Fruit fly (Drosophila melanogaster) whole organism, pupa: ENCODE data around the gene tay.

Experiments used
- CG10348 ChIP-seq: fragments of 200-800 bp; sonication (Bioruptor generic); IDR thresholded peaks from 2 replicates; pipeline ENCODE4 v1.3.6; 2022; ENCODE audit warnings: missing biosample characterization, missing genetic modification characterization
- CG12605 ChIP-seq: fragments of 200-800 bp; sonication (Bioruptor generic); IDR thresholded peaks from 2 replicates; pipeline ENCODE4 v1.3.6; 2022; ENCODE audit warnings: missing biosample characterization, missing genetic modification characterization
- CG13204 ChIP-seq: fragments of 200-800 bp; sonication (Bioruptor generic); optimal IDR thresholded peaks from 2 replicates; lab custom pipeline; 2018; ENCODE audit warnings: missing biosample characterization, mild to moderate bottlenecking, missing genetic modification characterization, moderate library complexity
- CG14655 ChIP-seq: fragments of 200-800 bp; sonication (Bioruptor generic); optimal IDR thresholded peaks from 3 replicates; lab custom pipeline; 2017; ENCODE audit warnings: mild to moderate bottlenecking, missing biosample characterization, missing genetic modification reagents, missing genetic modification characterization
- CG15710 ChIP-seq: fragments of 200-800 bp; sonication (Bioruptor generic); optimal IDR thresholded peaks from 2 replicates; lab custom pipeline; 2018; ENCODE audit warnings: missing biosample characterization, mild to moderate bottlenecking, missing genetic modification characterization, moderate library complexity
- CG17806 ChIP-seq: fragments of 200-800 bp; sonication (Bioruptor generic); optimal IDR thresholded peaks from 2 replicates; lab custom pipeline; 2018; ENCODE audit warnings: missing biosample characterization, mild to moderate bottlenecking, missing genetic modification characterization, moderate library complexity
- CG32121 ChIP-seq: fragments of 200-800 bp; sonication (Bioruptor generic); IDR thresholded peaks from 2 replicates; pipeline ENCODE4 v1.3.6; 2022; ENCODE audit warnings: missing biosample characterization, missing genetic modification characterization
- CG34367 ChIP-seq: fragments of 200-800 bp; sonication (Bioruptor generic); optimal IDR thresholded peaks from 2 replicates; lab custom pipeline; 2018; ENCODE audit warnings: missing biosample characterization, mild to moderate bottlenecking, missing genetic modification characterization
- CG4496 ChIP-seq: fragments of 200-800 bp; sonication (Bioruptor generic); IDR thresholded peaks from 3 replicates; pipeline ENCODE4 v1.3.6; 2022; ENCODE audit warnings: missing biosample characterization, missing genetic modification characterization
- CG8159 ChIP-seq: fragments of 200-800 bp; sonication (Bioruptor generic); optimal IDR thresholded peaks from 3 replicates; lab custom pipeline; 2018; ENCODE audit warnings: missing biosample characterization, mild to moderate bottlenecking, missing genetic modification characterization, moderate library complexity
- CG8301 ChIP-seq: fragments of 200-800 bp; sonication (Bioruptor generic); optimal IDR thresholded peaks from 2 replicates; lab custom pipeline; 2018; ENCODE audit warnings: missing biosample characterization, mild to moderate bottlenecking, missing genetic modification characterization
- CG9948 ChIP-seq: fragments of 200-800 bp; sonication (Bioruptor generic); optimal IDR thresholded peaks from 2 replicates; lab custom pipeline; 2018; ENCODE audit warnings: missing biosample characterization, mild to moderate bottlenecking, missing genetic modification characterization, moderate library complexity
- D1 ChIP-seq: fragments of 200-800 bp; sonication (Bioruptor generic); optimal IDR thresholded peaks from 2 replicates; lab custom pipeline; 2018; ENCODE audit warnings: missing biosample characterization, mild to moderate bottlenecking, missing genetic modification characterization, moderate library complexity
- EcR ChIP-seq: fragments of 200-800 bp; sonication (Bioruptor generic); optimal IDR thresholded peaks from 3 replicates; lab custom pipeline; 2019; ENCODE audit warnings: missing biosample characterization, missing genetic modification characterization, mild to moderate bottlenecking, moderate library complexity, missing genetic modification reagents
- Ets98B ChIP-seq: fragments of 200-800 bp; sonication (Bioruptor generic); IDR thresholded peaks from 2 replicates; pipeline ENCODE4 v1.3.6; 2022; ENCODE audit warnings: missing biosample characterization, missing genetic modification characterization
- Pif1A ChIP-seq: fragments of 200-800 bp; sonication (Bioruptor generic); optimal IDR thresholded peaks from 3 replicates; lab custom pipeline; 2016; ENCODE audit warnings: missing biosample characterization, missing genetic modification characterization
- Pif1B ChIP-seq: fragments of 200-800 bp; sonication (Bioruptor generic); optimal IDR thresholded peaks from 3 replicates; lab custom pipeline; 2016; ENCODE audit warnings: missing biosample characterization, missing genetic modification characterization
- Snoo ChIP-seq: fragments of 200-800 bp; sonication (Bioruptor generic); optimal IDR thresholded peaks from 3 replicates; lab custom pipeline; 2017; ENCODE audit warnings: missing biosample characterization, mild to moderate bottlenecking, missing genetic modification characterization, inconsistent platforms
- fd96Ca ChIP-seq: fragments of 200-800 bp; sonication (Bioruptor generic); IDR thresholded peaks from 3 replicates; pipeline ENCODE4 v1.3.6; 2022; ENCODE audit warnings: missing biosample characterization, missing genetic modification characterization
- gl ChIP-seq: fragments of 200-800 bp; sonication (Bioruptor generic); optimal IDR thresholded peaks from 2 replicates; lab custom pipeline; 2018; ENCODE audit warnings: missing biosample characterization, mild to moderate bottlenecking, missing genetic modification characterization
- rn ChIP-seq: fragments of 200-800 bp; sonication (Bioruptor generic); IDR thresholded peaks from 2 replicates; pipeline ENCODE4 v1.3.6; 2022; ENCODE audit warnings: missing biosample characterization, missing genetic modification characterization

tay gene

DNA sequence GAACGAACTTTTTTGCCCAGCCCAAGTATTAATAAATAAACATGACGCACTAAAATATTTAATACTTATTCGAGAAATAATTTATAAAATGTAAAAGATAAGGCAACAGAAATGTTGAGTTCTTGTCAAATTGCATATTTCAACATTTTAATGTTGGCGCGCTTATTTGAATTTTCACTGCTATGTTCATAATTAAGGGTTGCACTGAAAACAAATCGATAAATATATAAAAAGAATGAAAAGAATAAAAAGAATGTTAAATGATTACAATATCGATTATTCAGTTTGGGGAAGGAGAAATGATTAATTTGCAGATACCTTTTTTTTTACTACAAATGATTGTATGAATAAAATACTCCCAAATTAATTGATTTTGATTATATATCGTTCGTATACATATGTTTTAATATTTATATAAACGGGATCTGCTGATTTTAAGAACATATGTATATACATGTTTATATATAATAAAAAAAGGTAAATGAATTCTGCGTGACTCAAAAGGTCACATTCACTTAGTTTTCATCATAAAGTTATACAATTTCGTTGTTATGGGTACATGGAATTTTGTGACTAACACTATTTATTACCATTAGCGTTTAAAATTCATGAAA is 20.2 kb downstream of the tay start:
- TF ChIP-seq CG17806 (tag; lab: Kevin White, UChicago) (no peak), CG34367 (no peak), CG10348 (GFP tag; lab: Robert Waterston, UW) (no peak), EcR (no peak), Pif1A (no peak), CG8301 (no peak), fd96Ca (no peak), CG15710 (tag; lab: Kevin White, UChicago) (no peak), CG32121 (GFP tag; lab: Robert Waterston, UW) (no peak), Pif1B (no peak), CG4496 (GFP tag; lab: Robert Waterston, UW) (no peak), CG14655 (no peak), CG12605 (GFP tag; lab: Robert Waterston, UW) (no peak), CG9948 (tag; lab: Kevin White, UChicago) (no peak), D1 (tag; lab: Kevin White, UChicago) (no peak), rn (GFP tag; lab: Robert Waterston, UW) (no peak), gl (tag; lab: Kevin White, UChicago) (no peak)

DNA sequence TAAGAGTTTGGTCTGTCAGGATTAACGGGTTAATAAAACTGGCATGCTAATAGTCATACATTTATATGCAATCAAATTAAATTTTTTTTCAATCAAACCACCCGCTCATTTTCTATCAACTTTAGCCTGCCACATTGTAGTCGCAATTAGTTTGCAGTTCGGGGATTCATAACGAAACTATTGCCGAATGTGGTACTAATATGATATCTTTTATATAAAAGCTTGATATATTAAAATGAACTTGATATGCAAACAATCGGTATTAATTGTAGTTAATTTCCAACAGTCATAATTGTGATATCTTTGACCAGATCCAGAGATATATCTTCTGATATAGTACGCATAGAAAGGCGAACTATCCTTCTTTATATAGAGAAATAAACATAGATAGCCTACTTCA is 21.1 kb downstream of the tay start:
- TF ChIP-seq EcR (no peak), CG17806 (tag; lab: Kevin White, UChicago) (no peak), fd96Ca (no peak), CG4496 (GFP tag; lab: Robert Waterston, UW) (no peak)

DNA sequence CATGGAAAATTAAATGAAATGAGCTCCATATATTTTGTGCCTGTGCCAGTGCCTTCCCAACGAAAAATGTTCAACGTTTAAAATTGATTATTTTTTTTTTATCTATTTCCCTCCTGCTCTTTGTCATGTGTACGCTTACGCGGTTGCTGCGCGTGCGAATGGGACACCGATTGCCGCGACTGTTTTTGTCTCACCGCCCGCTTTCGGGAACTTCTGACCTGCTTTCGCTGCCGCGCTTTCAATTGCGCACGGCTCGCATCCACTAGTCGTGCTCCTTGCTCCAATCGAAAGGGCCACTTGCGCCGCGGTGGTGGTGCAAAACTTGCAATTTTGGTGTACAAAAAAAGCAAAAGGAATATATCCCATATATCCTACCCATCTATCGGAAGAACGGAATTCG is 26.6 kb downstream of the tay start:
- TF ChIP-seq Pif1B, result peak; percentile 64
- peak; percentile 58 for TF ChIP-seq CG15710 (tag; lab: Kevin White, UChicago)
- peak; percentile 59 for TF ChIP-seq CG13204
- peak; percentile 76 for TF ChIP-seq CG32121 (GFP tag; lab: Robert Waterston, UW)
- TF ChIP-seq Pif1A, result peak; percentile 51
- TF ChIP-seq gl (tag; lab: Kevin White, UChicago), result peak; percentile 49
- TF ChIP-seq CG34367, result peak; percentile 60
- TF ChIP-seq fd96Ca, result no peak
- peak; percentile 45 for TF ChIP-seq EcR
- no peak for TF ChIP-seq D1 (tag; lab: Kevin White, UChicago)
- peak; percentile 28 for TF ChIP-seq Snoo (tag; lab: Kevin White, UChicago)
- TF ChIP-seq CG8159, result peak; percentile 52
- TF ChIP-seq rn (GFP tag; lab: Robert Waterston, UW), result 0 out of 2 replicates have a peak, but pooled peaks have one; percentile 42
- TF ChIP-seq CG4496 (GFP tag; lab: Robert Waterston, UW), result peak; percentile 84
- peak; percentile 63 for TF ChIP-seq CG14655
- peak; percentile 27 for TF ChIP-seq CG17806 (tag; lab: Kevin White, UChicago)
- TF ChIP-seq CG10348 (GFP tag; lab: Robert Waterston, UW), result no peak
- peak; percentile 75 for TF ChIP-seq Ets98B (GFP tag; lab: Robert Waterston, UW)
- TF ChIP-seq CG8301, result peak; percentile 24
- peak; percentile 24 for TF ChIP-seq CG9948 (tag; lab: Kevin White, UChicago)
- peak; percentile 31; the same call in 1 of the 2 replicates for TF ChIP-seq CG12605 (GFP tag; lab: Robert Waterston, UW)

DNA sequence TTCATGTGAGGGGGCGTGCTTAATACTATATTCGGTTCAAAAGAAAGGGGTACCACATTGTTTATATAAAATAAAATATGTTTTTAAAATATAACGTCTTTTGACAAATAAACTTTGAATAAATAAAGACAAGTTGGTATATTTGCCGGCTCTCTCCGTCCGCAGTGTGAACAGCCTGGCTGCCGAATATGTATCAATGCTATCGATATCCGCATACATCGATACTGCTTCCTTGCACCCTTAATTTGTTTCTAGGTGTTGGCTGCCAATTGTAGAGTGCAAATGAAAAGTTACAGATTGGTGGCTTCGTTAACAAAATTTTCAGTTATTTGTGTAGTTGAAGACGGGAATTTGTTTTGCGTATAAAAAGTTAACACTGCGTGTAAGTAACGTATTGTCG is 27.2 kb downstream of the tay start, which contains the start of gene Gbeta13F:
Gbeta13F (plus strand) TSS at position 247 of the 400 bp plus-strand sequence.
- TF ChIP-seq CG12605 (GFP tag; lab: Robert Waterston, UW) (no peak), CG4496 (GFP tag; lab: Robert Waterston, UW) (peak; percentile 33; the same call in 2 of the 3 replicates)

DNA sequence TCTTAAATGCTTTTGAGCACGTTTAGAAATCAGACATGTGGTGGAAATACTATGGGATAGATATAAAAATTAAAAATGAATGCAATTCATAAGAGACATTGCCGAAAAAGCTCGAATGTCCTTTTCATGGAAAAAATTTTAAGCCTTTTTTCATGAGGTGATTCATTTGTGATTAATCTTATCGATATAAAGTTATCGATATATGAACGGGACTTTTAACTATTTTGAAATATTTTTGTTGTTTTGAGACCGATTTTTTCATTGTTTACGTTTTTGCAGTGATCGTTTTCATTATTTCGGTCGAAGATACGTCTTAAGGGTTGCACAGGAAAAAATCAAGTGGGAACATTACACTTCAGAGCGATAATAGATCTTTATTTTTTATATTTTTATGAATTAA is 27.7 kb downstream of the tay start, which contains the start of gene AlkB:
AlkB (minus strand) TSS at position 101 of the 400 bp plus-strand sequence.
- TF ChIP-seq Snoo (tag; lab: Kevin White, UChicago), result no peak
- TF ChIP-seq CG14655, result no peak
- no peak for TF ChIP-seq CG15710 (tag; lab: Kevin White, UChicago)
- no peak for TF ChIP-seq fd96Ca
- TF ChIP-seq Pif1B, result no peak
- TF ChIP-seq CG17806 (tag; lab: Kevin White, UChicago), result no peak
- no peak for TF ChIP-seq CG4496 (GFP tag; lab: Robert Waterston, UW)
- no peak for TF ChIP-seq CG12605 (GFP tag; lab: Robert Waterston, UW)
- no peak for TF ChIP-seq rn (GFP tag; lab: Robert Waterston, UW)
- no peak for TF ChIP-seq CG9948 (tag; lab: Kevin White, UChicago)
- no peak for TF ChIP-seq CG10348 (GFP tag; lab: Robert Waterston, UW)
- no peak for TF ChIP-seq gl (tag; lab: Kevin White, UChicago)
- no peak for TF ChIP-seq Pif1A
- TF ChIP-seq CG32121 (GFP tag; lab: Robert Waterston, UW), result no peak
- TF ChIP-seq CG8159, result no peak

DNA sequence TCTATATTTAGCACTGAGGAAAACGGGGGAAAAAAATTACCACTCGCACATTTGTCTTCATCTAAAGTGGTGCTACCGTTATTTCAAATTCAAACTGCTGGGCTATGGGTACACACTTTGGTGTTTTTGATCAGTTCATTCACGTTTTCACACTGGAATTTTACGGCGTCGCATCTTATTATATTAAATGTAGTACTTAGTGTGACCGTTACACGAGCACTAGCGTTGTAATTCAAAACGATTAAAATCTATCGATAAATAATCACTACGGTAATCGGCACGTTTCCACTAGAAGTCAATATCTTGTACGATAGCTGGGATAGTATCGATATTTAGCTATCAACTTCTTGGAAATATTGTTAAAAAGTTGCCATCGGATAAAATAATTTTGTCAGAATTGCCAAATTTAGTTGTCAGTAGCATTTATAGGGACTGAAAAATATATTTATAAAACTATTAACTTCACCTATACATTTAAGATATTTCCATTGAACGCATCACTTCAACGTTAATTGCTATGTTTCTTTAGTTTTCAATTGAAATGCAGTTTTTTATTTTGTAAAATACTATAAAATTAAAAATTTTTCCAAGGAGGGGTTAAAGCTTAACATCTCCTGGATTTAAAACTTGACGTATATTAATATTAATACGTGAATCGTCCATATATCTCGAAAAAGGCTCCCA is 29.4 kb downstream of the tay start, which contains the start of the genes CG46440 and Myb:
CG46440 (minus strand) TSS at position 223 of the 684 bp plus-strand sequence.
Myb (minus strand) TSS at position 223 of the 684 bp plus-strand sequence.
- 0 out of 3 replicates have a peak, but pooled peaks have one; percentile 29 for TF ChIP-seq CG4496 (GFP tag; lab: Robert Waterston, UW)
- no peak for TF ChIP-seq CG32121 (GFP tag; lab: Robert Waterston, UW)
- no peak for TF ChIP-seq CG15710 (tag; lab: Kevin White, UChicago)
- TF ChIP-seq Pif1B, result no peak
- TF ChIP-seq CG10348 (GFP tag; lab: Robert Waterston, UW), result no peak
- TF ChIP-seq Ets98B (GFP tag; lab: Robert Waterston, UW), result 0 out of 2 replicates have a peak, but pooled peaks have one; percentile 7
